Fruit fly (Drosophila melanogaster) whole organism, embryonic: ENCODE data around the gene Vm26Ac.

Experiments used
- BEAF-32 ChIP-seq: fragments of 200-800 bp; sonication (Bioruptor generic); optimal IDR thresholded peaks from 3 replicates; lab custom pipeline; 2017; ENCODE audit warnings: missing biosample characterization, missing genetic modification characterization, mild to moderate bottlenecking, moderate library complexity, missing genetic modification reagents
- BtbVII ChIP-seq: fragments of 200-800 bp; sonication (Bioruptor generic); optimal IDR thresholded peaks from 3 replicates; lab custom pipeline; 2017; ENCODE audit warnings: missing biosample characterization, mild to moderate bottlenecking, missing genetic modification characterization
- CG10147 ChIP-seq: fragments of 200-800 bp; sonication (Bioruptor generic); optimal IDR thresholded peaks from 2 replicates; lab custom pipeline; 2019; ENCODE audit warnings: missing biosample characterization, mild to moderate bottlenecking, missing genetic modification characterization, moderate library complexity
- CG11093 ChIP-seq: fragments of 200-800 bp; sonication (Bioruptor generic); IDR thresholded peaks from 3 replicates; pipeline ENCODE4 v1.3.6; 2022; ENCODE audit warnings: missing biosample characterization, missing genetic modification characterization
- CG13123 ChIP-seq: fragments of 200-800 bp; sonication (Bioruptor generic); optimal IDR thresholded peaks from 2 replicates; lab custom pipeline; 2016; ENCODE audit warnings: missing biosample characterization, missing genetic modification characterization
- CG13287 ChIP-seq: fragments of 200-800 bp; sonication (Bioruptor generic); IDR thresholded peaks from 2 replicates; pipeline ENCODE4 v1.3.6; 2022; ENCODE audit warnings: missing biosample characterization, missing genetic modification characterization; ENCODE audit not compliant: partially characterized antibody
- CG13894 ChIP-seq: fragments of 200-800 bp; sonication (Bioruptor generic); optimal IDR thresholded peaks from 3 replicates; lab custom pipeline; 2018; ENCODE audit warnings: missing biosample characterization, mild to moderate bottlenecking, missing genetic modification characterization, moderate library complexity
- CG14667 ChIP-seq: fragments of 200-800 bp; sonication (Bioruptor generic); IDR thresholded peaks from 2 replicates; pipeline ENCODE4 v1.3.6; 2022; ENCODE audit warnings: missing biosample characterization, missing genetic modification characterization
- CG14965 ChIP-seq: fragments of 200-800 bp; sonication (Bioruptor generic); optimal IDR thresholded peaks from 2 replicates; lab custom pipeline; 2016; ENCODE audit warnings: missing biosample characterization, missing genetic modification characterization, borderline replicate concordance
- CG15696 ChIP-seq: fragments of 200-800 bp; sonication (Bioruptor generic); optimal IDR thresholded peaks from 2 replicates; lab custom pipeline; 2019; ENCODE audit warnings: missing biosample characterization, mild to moderate bottlenecking, missing genetic modification characterization, moderate library complexity
- CG1603 ChIP-seq: fragments of 200-800 bp; sonication (Bioruptor generic); optimal IDR thresholded peaks from 2 replicates; lab custom pipeline; 2019; ENCODE audit warnings: missing biosample characterization, mild to moderate bottlenecking, missing genetic modification characterization, moderate library complexity
- CG16813 ChIP-seq: fragments of 200-800 bp; sonication (Bioruptor generic); IDR thresholded peaks from 3 replicates; pipeline ENCODE4 v1.3.6; 2022; ENCODE audit warnings: missing biosample characterization, missing genetic modification characterization; ENCODE audit not compliant: partially characterized antibody
- CG18011 ChIP-seq: fragments of 200-800 bp; sonication (Bioruptor generic); optimal IDR thresholded peaks from 2 replicates; lab custom pipeline; 2017; ENCODE audit warnings: missing biosample characterization, missing genetic modification characterization, mild to moderate bottlenecking, moderate library complexity, missing genotype
- CG31365 ChIP-seq: fragments of 200-800 bp; sonication (Bioruptor generic); optimal IDR thresholded peaks from 2 replicates; lab custom pipeline; 2018; ENCODE audit warnings: missing biosample characterization, mild to moderate bottlenecking, missing genetic modification characterization
- CG32772 ChIP-seq: fragments of 200-800 bp; sonication (Bioruptor generic); IDR thresholded peaks from 2 replicates; pipeline ENCODE4 v1.3.6; 2022; ENCODE audit warnings: missing biosample characterization, missing genetic modification characterization
- CG33557 ChIP-seq: fragments of 200-800 bp; sonication (Bioruptor generic); optimal IDR thresholded peaks from 2 replicates; lab custom pipeline; 2019; ENCODE audit warnings: missing biosample characterization, mild to moderate bottlenecking, missing genetic modification characterization, moderate library complexity
- CG7839 ChIP-seq: fragments of 200-800 bp; sonication (Bioruptor generic); optimal IDR thresholded peaks from 3 replicates; lab custom pipeline; 2018; ENCODE audit warnings: missing biosample characterization, mild to moderate bottlenecking, missing genetic modification characterization, moderate library complexity
- CG8281 ChIP-seq: fragments of 200-800 bp; sonication (Bioruptor generic); optimal IDR thresholded peaks from 2 replicates; lab custom pipeline; 2018; ENCODE audit warnings: missing biosample characterization, mild to moderate bottlenecking, missing genetic modification characterization, moderate library complexity
- CG8924 ChIP-seq: fragments of 200-800 bp; optimal IDR thresholded peaks from 3 replicates; lab custom pipeline; 2019; ENCODE audit warnings: missing biosample characterization, mild to moderate bottlenecking, missing genetic modification characterization, moderate library complexity
- CG9817 ChIP-seq: fragments of 200-800 bp; sonication (Bioruptor generic); optimal IDR thresholded peaks from 2 replicates; lab custom pipeline; 2018; ENCODE audit warnings: missing biosample characterization, mild to moderate bottlenecking, missing genetic modification characterization, moderate library complexity
- CG9932 ChIP-seq: fragments of 200-800 bp; sonication (Bioruptor generic); IDR thresholded peaks from 2 replicates; pipeline ENCODE4 v1.3.6; 2022; ENCODE audit warnings: missing biosample characterization, missing genetic modification characterization
- CTCF ChIP-seq: fragments of 200-800 bp; sonication (Bioruptor generic); optimal IDR thresholded peaks from 2 replicates; lab custom pipeline; 2017; ENCODE audit warnings: missing biosample characterization, mild to moderate bottlenecking, missing genetic modification characterization, moderate library complexity
- CrebB ChIP-seq: fragments of 200-800 bp; sonication (Bioruptor generic); optimal IDR thresholded peaks from 3 replicates; lab custom pipeline; 2018; ENCODE audit warnings: missing biosample characterization, mild to moderate bottlenecking, missing genetic modification characterization
- D ChIP-seq, 2 experiments: fragments of 200-800 bp in 1 of 2; fragments of >200 bp in 1 of 2; sonication (Bioruptor generic) in 1 of 2; optimal IDR thresholded peaks; 2 replicates in 1 of 2; 3 replicates in 1 of 2; lab custom pipeline; 2017; ENCODE audit warnings: mild to moderate bottlenecking in 1 of 2, missing biosample characterization in 1 of 2, missing genetic modification characterization in 1 of 2, missing genetic modification reagents in 1 of 2
- Fer1 ChIP-seq: fragments of 200-800 bp; sonication (Bioruptor generic); optimal IDR thresholded peaks from 2 replicates; lab custom pipeline; 2017; ENCODE audit warnings: missing biosample characterization, mild to moderate bottlenecking, missing genetic modification characterization
- HHEX ChIP-seq: fragments of 200-800 bp; sonication (Bioruptor generic); optimal IDR thresholded peaks from 3 replicates; lab custom pipeline; 2017; ENCODE audit warnings: missing biosample characterization, mild to moderate bottlenecking, missing genetic modification characterization, missing genetic modification reagents
- Lim3 ChIP-seq: fragments of 200-800 bp; sonication (Bioruptor generic); IDR thresholded peaks from 2 replicates; pipeline ENCODE4 v1.3.6; 2022; ENCODE audit warnings: missing biosample characterization, missing genetic modification characterization
- Mad ChIP-seq: fragments of 200-800 bp; sonication (Bioruptor generic); optimal IDR thresholded peaks from 2 replicates; lab custom pipeline; 2016; ENCODE audit warnings: missing biosample characterization, missing genetic modification characterization
- Mes4 ChIP-seq: fragments of 200-800 bp; sonication (Bioruptor generic); optimal IDR thresholded peaks from 2 replicates; lab custom pipeline; 2016; ENCODE audit warnings: missing biosample characterization, missing genetic modification characterization
- NC2β ChIP-seq: fragments of 200-800 bp; sonication (Bioruptor generic); optimal IDR thresholded peaks from 2 replicates; lab custom pipeline; 2016; ENCODE audit warnings: missing biosample characterization, missing genetic modification characterization
- Nf-YC ChIP-seq: fragments of 200-800 bp; optimal IDR thresholded peaks from 3 replicates; lab custom pipeline; 2019; ENCODE audit warnings: missing biosample characterization, mild to moderate bottlenecking, missing genetic modification characterization, moderate library complexity
- Sox102F ChIP-seq: fragments of 200-800 bp; sonication (Bioruptor generic); optimal IDR thresholded peaks from 2 replicates; lab custom pipeline; 2018; ENCODE audit warnings: missing biosample characterization, mild to moderate bottlenecking, missing genetic modification characterization, moderate library complexity
- Vsx1 ChIP-seq: fragments of 200-800 bp; sonication (Bioruptor generic); optimal IDR thresholded peaks from 2 replicates; lab custom pipeline; 2017; ENCODE audit warnings: missing biosample characterization, mild to moderate bottlenecking, missing genetic modification characterization, missing genetic modification reagents
- Xrp1 ChIP-seq: fragments of 200-800 bp; sonication (Bioruptor generic); IDR thresholded peaks from 2 replicates; pipeline ENCODE4 v1.3.6; 2022; ENCODE audit warnings: missing biosample characterization, missing genetic modification characterization
- ab ChIP-seq: fragments of 200-800 bp; sonication (Bioruptor generic); optimal IDR thresholded peaks from 2 replicates; lab custom pipeline; 2016; ENCODE audit warnings: missing biosample characterization, missing genetic modification characterization
- al ChIP-seq: fragments of 200-800 bp; sonication (Bioruptor generic); IDR thresholded peaks from 2 replicates; pipeline ENCODE4 v1.3.6; 2022; ENCODE audit warnings: missing biosample characterization, missing genetic modification characterization
- bowl ChIP-seq: fragments of 200-800 bp; sonication (Bioruptor generic); IDR thresholded peaks from 2 replicates; pipeline ENCODE4 v1.3.6; 2022; ENCODE audit warnings: missing biosample characterization, missing genetic modification characterization
- grn ChIP-seq: fragments of 200-800 bp; sonication (Bioruptor generic); optimal IDR thresholded peaks from 3 replicates; lab custom pipeline; 2017; ENCODE audit warnings: missing biosample characterization, missing genetic modification characterization
- inv ChIP-seq: fragments of 200-800 bp; sonication (Bioruptor generic); IDR thresholded peaks from 2 replicates; pipeline ENCODE4 v1.3.6; 2022; ENCODE audit warnings: missing biosample characterization, missing genetic modification characterization; ENCODE audit not compliant: partially characterized antibody
- jumu ChIP-seq: fragments of 200-800 bp; sonication (Bioruptor generic); optimal IDR thresholded peaks from 3 replicates; lab custom pipeline; 2016; ENCODE audit warnings: missing biosample characterization, missing genetic modification characterization
- lbe ChIP-seq: fragments of 200-800 bp; sonication (Bioruptor generic); optimal IDR thresholded peaks from 2 replicates; lab custom pipeline; 2016; ENCODE audit warnings: missing biosample characterization, mild to moderate bottlenecking, missing genetic modification characterization
- nerfin-2 ChIP-seq: fragments of 200-800 bp; sonication (Bioruptor generic); IDR thresholded peaks from 2 replicates; pipeline ENCODE4 v1.3.6; 2022; ENCODE audit warnings: missing biosample characterization, missing genetic modification characterization; ENCODE audit not compliant: partially characterized antibody
- odd ChIP-seq: fragments of 200-800 bp; sonication (Bioruptor generic); optimal IDR thresholded peaks from 2 replicates; lab custom pipeline; 2017; ENCODE audit warnings: missing biosample characterization, mild to moderate bottlenecking, missing genetic modification characterization
- rib ChIP-seq: fragments of 200-800 bp; sonication (Bioruptor generic); IDR thresholded peaks from 2 replicates; pipeline ENCODE4 v1.3.6; 2022; ENCODE audit warnings: missing biosample characterization, missing genetic modification characterization
- shn ChIP-seq: fragments of 200-800 bp; sonication (Bioruptor generic); optimal IDR thresholded peaks from 3 replicates; lab custom pipeline; 2016; ENCODE audit warnings: missing biosample characterization, missing genetic modification characterization
- sna ChIP-seq: fragments of 200-800 bp; sonication (Bioruptor generic); IDR thresholded peaks from 2 replicates; pipeline ENCODE4 v1.3.6; 2022; ENCODE audit warnings: missing biosample characterization, missing genetic modification characterization; ENCODE audit not compliant: partially characterized antibody
- ssp ChIP-seq: fragments of 200-800 bp; sonication (Bioruptor generic); IDR thresholded peaks from 2 replicates; pipeline ENCODE4 v1.3.6; 2022; ENCODE audit warnings: missing biosample characterization, missing genetic modification characterization
- toy ChIP-seq: fragments of 200-800 bp; sonication (Bioruptor generic); IDR thresholded peaks from 2 replicates; pipeline ENCODE4 v1.3.6; 2022; ENCODE audit warnings: missing biosample characterization, missing genetic modification characterization
- usp ChIP-seq: fragments of >200 bp; optimal IDR thresholded peaks from 2 replicates; lab custom pipeline; 2017; ENCODE audit warnings: missing biosample characterization, missing genetic modification characterization
- yki ChIP-seq: fragments of >200 bp; optimal IDR thresholded peaks from 3 replicates; lab custom pipeline; 2018

Vm26Ac gene

dm6 chr2L:5977070-5977728, 18.8 kb upstream of the Vm26Ac start:
- no peak for TF ChIP-seq inv
- no peak for TF ChIP-seq Lim3 (GFP tag; lab: Robert Waterston, UW)
- TF ChIP-seq CG14965 (GFP tag; lab: Kevin White, UChicago): no peak
- TF ChIP-seq CG9817 (tag; lab: Kevin White, UChicago): no peak
- TF ChIP-seq CrebB: no peak
- no peak for TF ChIP-seq BtbVII (GFP tag; lab: Kevin White, UChicago)
- no peak for TF ChIP-seq D (optimal IDR thresholded peaks at IDR 0.05; lab: Kevin White, UChicago)
- TF ChIP-seq D (GFP tag; optimal IDR thresholded peaks at IDR 0.05; lab: Kevin White, UChicago): peak; percentile 37
- no peak for TF ChIP-seq Mad (GFP tag; lab: Kevin White, UChicago)
- peak; percentile 56 for TF ChIP-seq Nf-YC
- no peak for TF ChIP-seq CG13123
- TF ChIP-seq BEAF-32: peak; percentile 48
- no peak for TF ChIP-seq ab
- no peak for TF ChIP-seq sna (GFP tag; lab: Robert Waterston, UW)
- no peak for TF ChIP-seq jumu (GFP tag; lab: Kevin White, UChicago)
- no peak for TF ChIP-seq CG33557 (GFP tag; lab: Kevin White, UChicago)
- TF ChIP-seq toy (GFP tag; lab: Robert Waterston, UW): no peak
- TF ChIP-seq CG7839 (tag; lab: Kevin White, UChicago): no peak
- TF ChIP-seq Mes4 (GFP tag; lab: Kevin White, UChicago): no peak
- peak; percentile 48 for TF ChIP-seq Fer1 (GFP tag; lab: Kevin White, UChicago)
- TF ChIP-seq CG10147 (GFP tag; lab: Kevin White, UChicago): peak; percentile 33
- no peak for TF ChIP-seq CG31365 (tag; lab: Kevin White, UChicago)
- no peak for TF ChIP-seq Sox102F
- no peak for TF ChIP-seq CG11093 (GFP tag; lab: Robert Waterston, UW)
- no peak for TF ChIP-seq CG16813
- TF ChIP-seq al: no peak
- TF ChIP-seq CG8281 (tag; lab: Kevin White, UChicago): no peak
- TF ChIP-seq grn (GFP tag; lab: Kevin White, UChicago): no peak
- TF ChIP-seq yki: peak; percentile 19
- TF ChIP-seq lbe (GFP tag; lab: Kevin White, UChicago): peak; percentile 19
- TF ChIP-seq CG13287 (GFP tag; lab: Robert Waterston, UW): no peak
- TF ChIP-seq CG9932: no peak
- TF ChIP-seq CG8924 (tag; lab: Kevin White, UChicago): peak; percentile 35
- no peak for TF ChIP-seq ssp (GFP tag; lab: Robert Waterston, UW)
- no peak for TF ChIP-seq odd (GFP tag; lab: Kevin White, UChicago)
- TF ChIP-seq CG15696 (tag; lab: Kevin White, UChicago): no peak
- peak; percentile 1 for TF ChIP-seq NC2β (GFP tag; lab: Kevin White, UChicago)
- TF ChIP-seq Vsx1 (GFP tag; lab: Kevin White, UChicago): no peak
- TF ChIP-seq CG14667 (GFP tag; lab: Robert Waterston, UW): no peak
- no peak for TF ChIP-seq shn (GFP tag; lab: Kevin White, UChicago)
- TF ChIP-seq Xrp1 (GFP tag; lab: Robert Waterston, UW): no peak
- no peak for TF ChIP-seq nerfin-2 (GFP tag; lab: Robert Waterston, UW)
- TF ChIP-seq CG13894: peak; percentile 18
- TF ChIP-seq usp: no peak
- no peak for TF ChIP-seq HHEX (GFP tag; lab: Kevin White, UChicago)
- no peak for TF ChIP-seq rib (GFP tag; lab: Robert Waterston, UW)
- no peak for TF ChIP-seq bowl (GFP tag; lab: Robert Waterston, UW)
- no peak for TF ChIP-seq CG1603 (tag; lab: Kevin White, UChicago)
- TF ChIP-seq CTCF (GFP tag; lab: Kevin White, UChicago): no peak
- peak; percentile 36 for TF ChIP-seq CG18011 (GFP tag; lab: Kevin White, UChicago)
- TF ChIP-seq CG32772 (GFP tag; lab: Robert Waterston, UW): no peak
